Fruit fly (Drosophila melanogaster): ENCODE data around the gene Had1.
A peak's percentile ranks its signal among the peaks of the same experiment; 100 is the strongest.

Had1 gene

dm6 chrX:16277878-16278506 lies 30.5 kb downstream of the Had1 start, which contains the start of gene eas (continued):
- TF ChIP-seq CG18476 (GFP tag; optimal IDR thresholded peaks at IDR 0.05) (no peak), nerfin-2 (GFP tag; IDR thresholded peaks at IDR 0.05; ENCODE audit: partially characterized antibody) (peak; percentile 23; the same call in 1 of the 2 replicates), CG4854 (GFP tag; optimal IDR thresholded peaks at IDR 0.05) (no peak), CG34224 (GFP tag; IDR thresholded peaks at IDR 0.05; ENCODE audit: partially characterized antibody) (peak; percentile 70), CTCF (GFP tag; optimal IDR thresholded peaks at IDR 0.05) (peak; percentile 51), sens-2 (GFP tag; IDR thresholded peaks at IDR 0.05) (no peak), her (GFP tag; optimal IDR thresholded peaks at IDR 0.05) (peak; percentile 42), chm (GFP tag; IDR thresholded peaks at IDR 0.05) (peak; percentile 59; the same call in 1 of the 2 replicates), kay (GFP tag; optimal IDR thresholded peaks at IDR 0.05) (no peak), Mes4 (GFP tag; optimal IDR thresholded peaks at IDR 0.05) (no peak), D (optimal IDR thresholded peaks at IDR 0.05) (no peak), D (GFP tag; optimal IDR thresholded peaks at IDR 0.05) (no peak), CG11504 (tag; optimal IDR thresholded peaks at IDR 0.05) (peak; percentile 3), gfzf (GFP tag; optimal IDR thresholded peaks at IDR 0.05) (peak; percentile 96), klu (GFP tag; IDR thresholded peaks at IDR 0.05) (no peak), CG2199 (GFP tag; IDR thresholded peaks at IDR 0.05) (no peak), CG32532 (GFP tag; IDR thresholded peaks at IDR 0.05) (peak; percentile 11; the same call in 1 of the 2 replicates), gro (GFP tag; optimal IDR thresholded peaks at IDR 0.05) (peak; percentile 38), Ets97D (GFP tag; optimal IDR thresholded peaks at IDR 0.05) (peak; percentile 56), CG16863 (GFP tag; optimal IDR thresholded peaks at IDR 0.05) (peak; percentile 30), Sin3A (optimal IDR thresholded peaks at IDR 0.05) (peak; percentile 92), CG3847 (GFP tag; IDR thresholded peaks at IDR 0.05) (peak; percentile 37; the same call in 1 of the 2 replicates), ERR (GFP tag; optimal IDR thresholded peaks at IDR 0.05) (no peak), az2 (GFP tag; optimal IDR thresholded peaks at IDR 0.05) (no peak), phol (tag; optimal IDR thresholded peaks at IDR 0.05) (no peak), CG6175 (GFP tag; IDR thresholded peaks at IDR 0.05) (0 out of 3 replicates have a peak, but pooled peaks have one; percentile 36), CkIIα-i1 (GFP tag; IDR thresholded peaks at IDR 0.05) (no peak), Max (GFP tag; optimal IDR thresholded peaks at IDR 0.05) (peak; percentile 19), CG8359 (GFP tag; optimal IDR thresholded peaks at IDR 0.05; ENCODE audit: borderline replicate concordance) (no peak), CG6791 (GFP tag; IDR thresholded peaks at IDR 0.05; ENCODE audit: partially characterized antibody) (peak; percentile 77), CG9727 (GFP tag; optimal IDR thresholded peaks at IDR 0.05) (no peak), Dek (tag; optimal IDR thresholded peaks at IDR 0.05) (no peak), CG9609 (GFP tag; optimal IDR thresholded peaks at IDR 0.05) (no peak), sd (tag; optimal IDR thresholded peaks at IDR 0.05) (peak; percentile 10), CG15073 (GFP tag; optimal IDR thresholded peaks at IDR 0.05) (no peak), grn (GFP tag; optimal IDR thresholded peaks at IDR 0.05) (peak; percentile 22), CG11247 (GFP tag; IDR thresholded peaks at IDR 0.05) (no peak), bcd (GFP tag; optimal IDR thresholded peaks at IDR 0.05) (no peak), CG13624 (GFP tag; optimal IDR thresholded peaks at IDR 0.05) (peak; percentile 23), E2f2 (GFP tag; IDR thresholded peaks at IDR 0.05) (peak; percentile 81), Hr3 (GFP tag; optimal IDR thresholded peaks at IDR 0.05) (no peak), CG9797 (GFP tag; optimal IDR thresholded peaks at IDR 0.05) (peak; percentile 88), CG31365 (tag; optimal IDR thresholded peaks at IDR 0.05) (no peak), CG14710 (tag; optimal IDR thresholded peaks at IDR 0.05) (peak; percentile 44), danr (GFP tag; IDR thresholded peaks at IDR 0.05) (no peak), MBD-R2 (GFP tag; IDR thresholded peaks at IDR 0.05) (peak; percentile 55), HLH4C (GFP tag; IDR thresholded peaks at IDR 0.05; ENCODE audit: partially characterized antibody) (peak; percentile 65; the same call in 2 of the 3 replicates), Optix (GFP tag; IDR thresholded peaks at IDR 0.05) (no peak), CHES-1-like (GFP tag; optimal IDR thresholded peaks at IDR 0.05) (peak; percentile 22), CG16813 (GFP tag; IDR thresholded peaks at IDR 0.05; ENCODE audit: partially characterized antibody) (peak; percentile 80), Fer2 (tag; optimal IDR thresholded peaks at IDR 0.05) (no peak)

Measured in whole organism, embryonic.